Worm (Caenorhabditis elegans): ENCODE data around the gene elb-1.

The elb-1 gene

DNA sequence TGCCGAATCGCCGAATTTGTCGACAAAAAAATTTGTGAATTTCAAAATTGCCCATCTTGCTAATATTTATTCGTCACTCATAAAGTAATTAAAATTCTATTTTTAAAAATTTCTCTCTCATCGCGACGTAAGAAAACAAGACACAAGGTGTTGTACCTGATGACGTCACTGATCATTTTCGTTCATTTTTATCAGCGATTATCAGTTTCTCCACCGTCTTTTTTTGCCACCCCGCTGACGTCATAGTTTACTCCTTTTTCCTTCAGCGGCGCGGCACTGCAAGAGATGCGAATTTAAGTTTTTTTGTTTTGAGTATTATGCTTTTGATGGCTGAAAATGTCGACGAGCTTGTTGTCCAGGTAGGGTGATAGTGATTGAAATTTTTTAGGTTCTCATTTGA is 34.5 kb downstream of the elb-1 start (continued):
- TF ChIP-seq nhr-102 (tag; optimal IDR thresholded peaks at IDR 0.05) (peak; percentile 9), hlh-11 (tag; optimal IDR thresholded peaks at IDR 0.05) (peak; percentile 85), hlh-30 (tag; optimal IDR thresholded peaks at IDR 0.05; ENCODE audit: insufficient read depth) (peak; percentile 41), daf-16 (GFP tag; optimal IDR thresholded peaks at IDR 0.05) (no peak), daf-16 (tag; optimal IDR thresholded peaks at IDR 0.05) (peak; percentile 92), egl-43 (GFP tag; IDR thresholded peaks at IDR 0.05) (no peak), ceh-82 (tag; optimal IDR thresholded peaks at IDR 0.05) (no peak), zfp-3 (GFP tag; conservative IDR thresholded peaks at IDR 0.05) (no peak), nhr-28 (tag; optimal IDR thresholded peaks at IDR 0.05) (peak; percentile 79), hmg-1.1 (GFP tag; IDR thresholded peaks at IDR 0.05) (no peak), D1046.2 (GFP tag; IDR thresholded peaks at IDR 0.05) (no peak), Y75B8A.6 (GFP tag; IDR thresholded peaks at IDR 0.05) (no peak), lsy-2 (tag; optimal IDR thresholded peaks at IDR 0.05) (peak in 1 of 2 experiments; percentile 37), dve-1 (tag; optimal IDR thresholded peaks at IDR 0.05; ENCODE audit: insufficient read depth) (peak; percentile 82), rbr-2 (tag; optimal IDR thresholded peaks at IDR 0.05) (no peak), unc-39 (tag; optimal IDR thresholded peaks at IDR 0.05) (no peak), dpl-1 (GFP tag; optimal IDR thresholded peaks at IDR 0.05) (peak; percentile 8), ctbp-1 (GFP tag; IDR thresholded peaks at IDR 0.05) (no peak), ceh-32 (tag; optimal IDR thresholded peaks at IDR 0.05; ENCODE audit: poor library complexity) (no peak), ceh-28 (tag; optimal IDR thresholded peaks at IDR 0.05) (no peak), vab-7 (GFP tag; IDR thresholded peaks at IDR 0.05) (no peak), php-3 (GFP tag; IDR thresholded peaks at IDR 0.05) (0 out of 2 replicates have a peak, but pooled peaks have one; percentile 40), hif-1 (tag; optimal IDR thresholded peaks at IDR 0.05) (peak in 1 of 2 experiments; percentile 20), mdl-1 (tag; optimal IDR thresholded peaks at IDR 0.05) (peak in 1 of 2 experiments; percentile 25)

DNA sequence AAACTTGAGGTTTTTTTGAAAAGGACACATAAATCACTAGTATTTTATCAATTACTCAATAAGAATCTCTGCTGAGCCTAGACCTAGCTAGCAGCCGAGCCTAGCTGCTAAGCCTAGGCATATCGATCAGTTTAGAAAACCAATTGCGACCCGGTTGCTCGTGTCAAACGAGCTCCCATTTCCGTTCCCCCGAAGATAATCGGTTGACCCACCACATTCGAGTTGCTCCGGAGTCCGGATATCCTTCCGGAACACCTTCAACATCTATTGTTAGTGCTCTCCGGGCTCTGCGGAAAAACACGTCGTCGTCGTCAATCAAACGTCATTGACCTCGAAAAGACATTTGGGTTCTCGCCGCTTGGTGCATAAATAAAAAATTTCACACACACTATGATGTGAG is 35.5 kb downstream of the elb-1 start:
- peak in 1 of 2 experiments; percentile 21 for TF ChIP-seq unc-62 (GFP tag; optimal IDR thresholded peaks at IDR 0.05 in 1 of 2)
- TF ChIP-seq unc-62 (tag; optimal IDR thresholded peaks at IDR 0.05), result no peak
- TF ChIP-seq egl-43 (GFP tag; IDR thresholded peaks at IDR 0.05), result peak; percentile 76
- TF ChIP-seq set-16 (GFP tag; IDR thresholded peaks at IDR 0.05), result 0 out of 2 replicates have a peak, but pooled peaks have one; percentile 11
- TF ChIP-seq F37D6.2 (tag; optimal IDR thresholded peaks at IDR 0.05), result no peak
- no peak for TF ChIP-seq lin-38 (GFP tag; IDR thresholded peaks at IDR 0.05)
- 0 out of 2 replicates have a peak, but pooled peaks have one; percentile 16 for TF ChIP-seq D1046.2 (GFP tag; IDR thresholded peaks at IDR 0.05)

DNA sequence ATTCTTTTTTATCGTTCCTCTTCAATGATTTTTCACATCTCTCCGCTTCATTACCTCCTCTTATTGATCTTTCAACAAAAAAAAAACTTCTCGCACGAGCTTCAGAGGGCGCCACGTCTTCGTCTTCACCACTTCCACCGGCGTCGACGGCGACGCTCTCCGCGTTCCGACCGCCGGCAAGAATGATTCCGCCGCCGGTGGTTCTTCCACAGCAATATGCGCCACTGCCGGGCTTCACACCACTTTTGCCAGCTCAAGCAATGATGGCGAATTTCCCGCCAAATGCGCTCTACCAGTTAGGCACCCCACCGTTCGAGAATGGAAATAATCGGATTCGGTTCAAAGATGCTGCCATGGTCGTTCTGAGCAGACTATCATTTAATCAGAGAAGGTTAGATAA is 36.2 kb downstream of the elb-1 start:
- TF ChIP-seq egl-43 (GFP tag; IDR thresholded peaks at IDR 0.05) (peak; percentile 32; the same call in 1 of the 2 replicates), lin-13 (GFP tag; optimal IDR thresholded peaks at IDR 0.05) (no peak), mdl-1 (tag; optimal IDR thresholded peaks at IDR 0.05) (no peak), ztf-11 (tag; optimal IDR thresholded peaks at IDR 0.05) (no peak), unc-62 (GFP tag; optimal IDR thresholded peaks at IDR 0.05 in 1 of 2) (peak in 1 of 2 experiments; percentile 5), unc-62 (tag; optimal IDR thresholded peaks at IDR 0.05) (no peak), set-16 (GFP tag; IDR thresholded peaks at IDR 0.05) (peak; percentile 88)

DNA sequence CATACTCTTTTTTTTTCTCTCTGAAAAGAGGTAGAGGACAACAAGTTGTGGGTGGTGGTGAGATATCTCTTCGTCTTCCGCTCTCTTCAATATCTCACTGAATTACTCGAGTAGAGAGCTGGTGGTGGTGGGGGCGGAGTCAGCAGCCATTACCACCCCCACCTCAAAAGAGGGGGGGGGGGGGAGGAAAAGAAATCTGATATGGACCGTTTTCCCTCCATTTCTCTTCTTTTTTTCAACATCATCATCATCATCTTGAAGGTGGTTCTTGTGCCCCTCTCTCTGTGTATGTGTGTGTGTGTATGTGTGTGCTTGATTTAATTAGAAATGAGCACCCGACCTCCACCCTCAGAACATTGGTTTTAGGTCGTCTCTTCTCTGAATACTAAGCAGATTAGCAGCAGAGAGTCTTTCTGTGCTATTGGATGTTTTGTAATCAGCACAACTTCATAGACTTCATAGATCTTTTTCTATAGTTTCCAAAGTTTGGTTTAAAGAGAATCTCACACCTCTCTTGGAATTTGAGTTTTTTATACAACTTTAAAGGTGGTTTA is 37.7 kb downstream of the elb-1 start:
- TF ChIP-seq vab-7 (GFP tag; IDR thresholded peaks at IDR 0.05), result no peak
- TF ChIP-seq egl-43 (GFP tag; IDR thresholded peaks at IDR 0.05), result peak; percentile 68; the same call in 1 of the 2 replicates
- no peak for TF ChIP-seq Y48G9A.11 (GFP tag; IDR thresholded peaks at IDR 0.05)
- TF ChIP-seq ZK337.2 (GFP tag; IDR thresholded peaks at IDR 0.05), result peak; percentile 67; the same call in 1 of the 2 replicates
- no peak for TF ChIP-seq madf-9 (GFP tag; conservative IDR thresholded peaks at IDR 0.05)
- TF ChIP-seq pqm-1 (tag; optimal IDR thresholded peaks at IDR 0.05), result no peak
- no peak for TF ChIP-seq arid-1 (GFP tag; conservative IDR thresholded peaks at IDR 0.05)
- no peak for TF ChIP-seq nhr-48 (tag; optimal IDR thresholded peaks at IDR 0.05)
- no peak for TF ChIP-seq nhr-77 (tag; optimal IDR thresholded peaks at IDR 0.05)
- TF ChIP-seq F44E2.7 (GFP tag; IDR thresholded peaks at IDR 0.05), result no peak
- no peak for TF ChIP-seq zfp-3 (GFP tag; conservative IDR thresholded peaks at IDR 0.05)
- TF ChIP-seq set-16 (GFP tag; IDR thresholded peaks at IDR 0.05), result peak; percentile 37

Data from whole organism, L4 larva.